Worm (Caenorhabditis elegans): ENCODE results near the gene npp-16.
A peak's percentile ranks its signal among the peaks of the same experiment; 100 is the strongest.
"Not testable (repeated sequence)": the region's sequence is repeated elsewhere in the genome, so short reads cannot be mapped to it uniquely, and the experiment has no call there.

The npp-16 gene

DNA sequence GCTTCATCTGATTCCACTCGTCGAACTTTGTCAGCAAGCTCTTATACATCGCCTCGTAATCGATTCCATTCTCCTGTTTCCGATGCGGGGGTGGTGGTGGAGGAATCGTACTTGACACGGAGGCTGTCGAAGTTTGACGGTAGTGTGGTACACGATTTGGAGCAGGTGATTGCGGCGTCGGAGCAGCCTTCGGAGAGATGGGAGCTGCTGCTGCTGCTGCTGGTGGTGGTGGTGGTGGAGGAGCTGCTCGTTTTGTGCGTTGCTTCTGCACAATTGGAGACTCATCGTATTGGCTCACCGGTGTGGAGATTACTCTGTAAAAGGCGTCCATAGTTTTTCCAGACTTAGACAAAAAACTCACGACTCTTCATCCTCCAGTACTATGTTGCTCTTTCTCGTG lies 41.5 kb upstream of the npp-16 start:
- TF ChIP-seq efl-1 (optimal IDR thresholded peaks at IDR 0.05) (no peak), efl-1 (GFP tag; optimal IDR thresholded peaks at IDR 0.05 in 1 of 2) (peak in 1 of 2 experiments; percentile 33), zip-4 (GFP tag; optimal IDR thresholded peaks at IDR 0.05) (no peak)

DNA sequence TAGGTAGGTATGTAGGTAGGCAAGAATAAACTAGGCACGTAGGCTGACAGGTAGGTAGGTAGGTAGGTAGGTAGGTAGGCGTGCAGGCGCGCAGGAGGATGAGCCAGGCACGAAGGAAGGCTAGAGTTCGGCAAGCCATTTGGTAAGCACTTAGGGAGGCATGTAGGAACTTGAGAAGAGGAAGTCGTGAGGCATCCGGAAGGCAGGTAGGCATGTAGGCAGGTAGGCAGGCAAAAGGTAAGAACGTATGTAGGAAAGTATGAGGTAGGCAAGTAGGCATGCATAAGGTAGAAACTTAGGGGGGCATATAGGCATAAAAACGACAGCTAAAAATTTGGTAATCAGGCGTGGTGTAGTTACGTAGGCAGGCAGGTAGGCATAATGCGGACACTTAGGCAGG lies 39.6 kb upstream of the npp-16 start:
- TF ChIP-seq nhr-76 (tag; optimal IDR thresholded peaks at IDR 0.05), result no peak
- no peak for TF ChIP-seq ceh-63 (GFP tag; optimal IDR thresholded peaks at IDR 0.05)
- TF ChIP-seq mdl-1 (tag; optimal IDR thresholded peaks at IDR 0.05), result no peak
- no peak for TF ChIP-seq nhr-19 (GFP tag; conservative IDR thresholded peaks at IDR 0.05)
- no peak for TF ChIP-seq elt-3 (tag; optimal IDR thresholded peaks at IDR 0.05)
- no peak for TF ChIP-seq zag-1 (tag; optimal IDR thresholded peaks at IDR 0.05)
- no peak for TF ChIP-seq pax-3 (tag; optimal IDR thresholded peaks at IDR 0.05)
- no peak for TF ChIP-seq egl-13 (tag; optimal IDR thresholded peaks at IDR 0.05)
- TF ChIP-seq irx-1 (tag; optimal IDR thresholded peaks at IDR 0.05), result no peak
- TF ChIP-seq hlh-4 (tag; optimal IDR thresholded peaks at IDR 0.05), result no peak
- TF ChIP-seq xbp-1 (tag; optimal IDR thresholded peaks at IDR 0.05), result no peak
- TF ChIP-seq F16B12.6 (tag; optimal IDR thresholded peaks at IDR 0.05), result no peak
- no peak for TF ChIP-seq snpc-4 (tag; optimal IDR thresholded peaks at IDR 0.05)

DNA sequence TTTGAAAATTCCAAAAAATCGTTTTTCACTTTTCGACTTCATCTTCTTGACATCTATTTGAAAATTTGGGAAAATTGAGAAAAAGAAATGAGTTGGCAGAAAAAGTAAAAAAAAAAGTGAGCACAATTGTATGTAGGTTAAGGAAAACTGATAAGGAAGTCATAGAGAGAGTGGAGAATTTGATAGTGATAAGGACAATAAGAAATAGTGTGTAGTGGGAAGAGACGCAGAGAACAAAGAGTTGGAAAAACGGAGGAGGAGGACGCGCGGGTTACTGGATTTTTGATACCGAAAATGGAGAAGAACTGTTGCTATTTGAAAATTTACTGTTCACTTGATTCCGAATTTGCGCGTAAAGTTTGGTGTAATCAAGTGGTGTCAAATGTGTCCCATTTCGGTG lies 37.0 kb upstream of the npp-16 start, which contains the start of gene Y56A3A.6:
TSS of gene Y56A3A.6 (minus strand) at position 53 of the 400 bp plus-strand sequence.
- TF ChIP-seq lin-35 (GFP tag; optimal IDR thresholded peaks at IDR 0.05), result peak in 1 of 2 experiments; percentile 2
- TF ChIP-seq isw-1 (GFP tag; IDR thresholded peaks at IDR 0.05), result no peak
- TF ChIP-seq nhr-85 (tag), result no peak
- no peak for TF ChIP-seq nhr-77 (tag; optimal IDR thresholded peaks at IDR 0.05)
- peak; percentile 59 for TF ChIP-seq elt-2 (tag; optimal IDR thresholded peaks at IDR 0.05)
- TF ChIP-seq swsn-7 (tag; optimal IDR thresholded peaks at IDR 0.05), result no peak
- no peak for TF ChIP-seq ces-1 (GFP tag; optimal IDR thresholded peaks at IDR 0.05)

DNA sequence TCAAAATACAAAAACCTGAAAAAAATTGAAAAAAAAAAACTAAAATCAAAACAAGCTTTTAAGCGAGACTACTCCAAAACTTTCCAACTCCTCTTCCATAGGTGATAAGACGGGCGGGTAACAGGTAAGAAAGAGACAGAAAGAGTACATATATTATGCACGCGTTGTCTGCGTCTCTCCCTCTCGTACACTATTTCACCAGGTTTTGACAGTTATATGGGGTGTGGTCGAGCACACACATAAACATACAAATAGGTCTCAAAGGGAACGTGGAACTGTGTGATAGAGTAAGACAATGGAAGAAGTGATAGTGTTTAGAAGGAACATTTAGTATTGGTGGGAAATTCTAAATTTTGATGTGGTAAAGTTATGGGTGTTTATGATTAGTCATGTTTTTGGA lies 34.2 kb upstream of the npp-16 start:
- TF ChIP-seq unc-62 (GFP tag; optimal IDR thresholded peaks at IDR 0.05) (no peak), ama-1 (optimal IDR thresholded peaks at IDR 0.05) (no peak), fkh-10 (GFP tag; optimal IDR thresholded peaks at IDR 0.05) (no peak), tbx-2 (tag; optimal IDR thresholded peaks at IDR 0.05) (no peak), efl-1 (optimal IDR thresholded peaks at IDR 0.05) (no peak), efl-1 (GFP tag; optimal IDR thresholded peaks at IDR 0.05 in 1 of 2) (no peak), fos-1 (tag; optimal IDR thresholded peaks at IDR 0.05) (no peak), elt-2 (tag; optimal IDR thresholded peaks at IDR 0.05) (peak; percentile 24), sup-37 (GFP tag; optimal IDR thresholded peaks at IDR 0.05) (no peak)

DNA sequence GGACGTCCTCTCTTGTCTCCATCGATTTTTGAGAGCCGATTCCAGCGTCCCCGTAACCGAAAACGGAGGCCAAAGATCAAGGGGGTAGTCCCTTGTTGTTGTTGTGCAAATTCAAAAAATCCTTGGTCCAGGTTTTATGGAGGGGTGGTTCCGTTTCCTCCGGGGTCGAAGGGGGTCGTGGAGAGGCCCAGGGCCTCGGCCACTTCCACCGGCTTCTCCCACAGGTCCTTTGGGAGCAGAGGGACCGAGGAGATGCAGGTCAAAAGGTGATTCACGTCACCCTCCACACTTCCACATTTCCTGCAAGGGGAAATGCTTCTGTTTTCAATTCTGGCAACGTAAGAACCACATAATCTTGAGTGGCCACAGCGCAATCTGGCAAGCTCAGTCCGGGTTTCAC lies 32.0 kb upstream of the npp-16 start, which contains the start of gene fbxb-22:
TSS of gene fbxb-22 (minus strand) at position 61 of the 400 bp plus-strand sequence.
- not testable (repeated sequence) for TF ChIP-seq grh-1 (GFP tag; IDR thresholded peaks at IDR 0.05); pqm-1 (tag; optimal IDR thresholded peaks at IDR 0.05); lsy-2 (tag; optimal IDR thresholded peaks at IDR 0.05)

DNA sequence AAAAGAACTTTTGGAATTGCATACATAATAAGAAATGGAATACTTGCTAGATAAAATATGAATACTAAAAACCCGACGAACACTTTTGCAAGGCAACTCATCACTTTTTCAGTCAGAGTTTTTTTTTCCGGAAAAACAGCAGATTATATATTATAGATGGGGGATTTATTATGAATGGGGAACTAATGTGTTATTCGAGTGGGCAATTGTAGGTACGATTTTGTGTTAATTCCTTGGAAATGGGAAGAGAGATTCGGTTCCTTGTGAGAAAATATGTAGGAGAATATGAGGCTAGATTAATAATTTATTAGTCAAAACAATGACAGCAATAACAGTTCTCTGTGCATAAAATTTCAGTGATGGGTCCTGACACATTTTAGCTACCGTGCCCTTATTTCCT lies 24.4 kb upstream of the npp-16 start, which contains the start of gene faah-5:
TSS of gene faah-5 (minus strand) at position 101 of the 400 bp plus-strand sequence.
- no peak for TF ChIP-seq nhr-85 (tag)
- TF ChIP-seq unc-86 (tag; optimal IDR thresholded peaks at IDR 0.05), result no peak
- no peak for TF ChIP-seq irx-1 (tag; optimal IDR thresholded peaks at IDR 0.05)
- no peak for TF ChIP-seq ztf-4 (tag; optimal IDR thresholded peaks at IDR 0.05)
- TF ChIP-seq skn-1 (tag; optimal IDR thresholded peaks at IDR 0.05), result no peak
- no peak for TF ChIP-seq rnt-1 (tag; optimal IDR thresholded peaks at IDR 0.05)
- no peak for TF ChIP-seq jun-1 (tag; optimal IDR thresholded peaks at IDR 0.05)
- no peak for TF ChIP-seq nhr-76 (tag; optimal IDR thresholded peaks at IDR 0.05)
- no peak for TF ChIP-seq hpl-2 (GFP tag; optimal IDR thresholded peaks at IDR 0.05)
- TF ChIP-seq nhr-237 (tag; optimal IDR thresholded peaks at IDR 0.05), result no peak
- no peak for TF ChIP-seq ets-5 (GFP tag; IDR thresholded peaks at IDR 0.05)
- no peak for TF ChIP-seq ama-1 (optimal IDR thresholded peaks at IDR 0.05)
- no peak for TF ChIP-seq tlp-1 (tag; optimal IDR thresholded peaks at IDR 0.05)
- TF ChIP-seq fos-1 (tag; optimal IDR thresholded peaks at IDR 0.05), result no peak
- no peak for TF ChIP-seq dsc-1 (tag; optimal IDR thresholded peaks at IDR 0.05)
- no peak for TF ChIP-seq lsy-2 (tag; optimal IDR thresholded peaks at IDR 0.05)
- TF ChIP-seq lin-35 (GFP tag; optimal IDR thresholded peaks at IDR 0.05), result no peak
- no peak for TF ChIP-seq hlh-17 (GFP tag; optimal IDR thresholded peaks at IDR 0.05; ENCODE audit: borderline replicate concordance)
- no peak for TF ChIP-seq mef-2 (tag; optimal IDR thresholded peaks at IDR 0.05)
- no peak for TF ChIP-seq C16A3.4 (tag; optimal IDR thresholded peaks at IDR 0.05)

Measured in whole organism, L1 larva.